Worm (Caenorhabditis elegans) whole organism, early embryonic: ENCODE data around the gene F40C5.1.

Experiments
- ama-1 ChIP-seq: fragments of 150-350 bp; optimal IDR thresholded peaks from 2 replicates; lab custom pipeline; 2014
- hnd-1 ChIP-seq: sonication (generic microtip); optimal IDR thresholded peaks from 2 replicates; lab custom pipeline; 2016; ENCODE audit warnings: missing genetic modification characterization, missing compliant biosample characterization
- sea-1 ChIP-seq: fragments of 200-800 bp; sonication (Bioruptor generic); conservative IDR thresholded peaks from 2 replicates; pipeline ENCODE4 v1.3.6; 2022; ENCODE audit warnings: missing genetic modification characterization, missing compliant biosample characterization
- tbx-11 ChIP-seq: fragments of 200-800 bp; sonication (Bioruptor generic); IDR thresholded peaks from 2 replicates; pipeline ENCODE4 v1.3.6; 2022; ENCODE audit warnings: missing genetic modification characterization, missing compliant biosample characterization
- tra-4 ChIP-seq: sonication (generic microtip); optimal IDR thresholded peaks from 2 replicates; lab custom pipeline; 2017; ENCODE audit warnings: missing genetic modification characterization, missing compliant biosample characterization

- no peak for TF ChIP-seq ama-1
- TF ChIP-seq hnd-1 (tag; lab: Kevin White, UChicago): no peak
- TF ChIP-seq tra-4: no peak
- no peak for TF ChIP-seq tbx-11
- TF ChIP-seq sea-1: no peak
These were observed 41.9 kb downstream of the F40C5.1 start, which contains the start of gene T22F3.11 for ce11 chrV:3614397-3614796.
